Worm (Caenorhabditis elegans): Measurements from ENCODE around the gene dig-1.

Gene dig-1

DNA sequence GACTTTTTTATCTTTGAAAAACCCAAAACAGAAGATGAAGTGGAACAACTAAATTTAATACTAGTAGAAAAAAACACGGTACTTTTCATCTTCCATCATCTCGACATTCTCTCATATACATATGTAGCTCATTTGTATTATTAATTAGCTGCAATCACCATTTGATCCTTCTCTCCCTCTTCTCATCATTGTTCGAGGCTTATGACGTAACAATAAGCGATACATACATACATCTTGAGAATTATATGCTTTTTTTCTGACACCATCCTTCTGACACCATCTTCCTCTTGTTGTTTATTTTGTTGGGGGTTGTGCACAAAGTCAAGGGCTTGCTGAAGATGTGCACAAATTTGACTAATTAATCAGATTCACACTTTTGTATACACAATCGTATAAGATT is 91.2 kb downstream of the dig-1 start:
- TF ChIP-seq ceh-8 (GFP tag; optimal IDR thresholded peaks at IDR 0.05), result no peak
- TF ChIP-seq egl-27 (tag; optimal IDR thresholded peaks at IDR 0.05), result no peak
- no peak for TF ChIP-seq nhr-71 (tag; optimal IDR thresholded peaks at IDR 0.05)
- TF ChIP-seq ama-1 (optimal IDR thresholded peaks at IDR 0.05), result no peak
- no peak for TF ChIP-seq dpl-1 (GFP tag; optimal IDR thresholded peaks at IDR 0.05)
- no peak for TF ChIP-seq unc-130 (tag; optimal IDR thresholded peaks at IDR 0.05)
- no peak for TF ChIP-seq rnt-1 (tag; optimal IDR thresholded peaks at IDR 0.05)
- no peak for TF ChIP-seq nhr-85 (tag)
- no peak for TF ChIP-seq jun-1 (tag; optimal IDR thresholded peaks at IDR 0.05)
- TF ChIP-seq nhr-237 (tag; optimal IDR thresholded peaks at IDR 0.05), result no peak
- no peak for TF ChIP-seq C04F5.9 (tag; optimal IDR thresholded peaks at IDR 0.05)
- TF ChIP-seq fkh-8 (tag; optimal IDR thresholded peaks at IDR 0.05), result no peak
- no peak for TF ChIP-seq lin-14 (GFP tag; optimal IDR thresholded peaks at IDR 0.05)

ce11 chrIII:6839091-6839490 is 93.0 kb downstream of the dig-1 start:
- TF ChIP-seq mef-2 (tag; optimal IDR thresholded peaks at IDR 0.05) (no peak), unc-62 (GFP tag; optimal IDR thresholded peaks at IDR 0.05) (no peak), lin-39 (tag; optimal IDR thresholded peaks at IDR 0.05) (no peak), zag-1 (tag; optimal IDR thresholded peaks at IDR 0.05) (no peak), lin-15B (tag; optimal IDR thresholded peaks at IDR 0.05) (no peak), mep-1 (tag; optimal IDR thresholded peaks at IDR 0.05) (no peak), efl-3 (GFP tag; optimal IDR thresholded peaks at IDR 0.05) (no peak), fos-1 (tag; optimal IDR thresholded peaks at IDR 0.05) (no peak), C16A3.4 (tag; optimal IDR thresholded peaks at IDR 0.05) (no peak), xbp-1 (tag; optimal IDR thresholded peaks at IDR 0.05) (no peak), nhr-20 (tag; optimal IDR thresholded peaks at IDR 0.05) (no peak), ceh-90 (tag; optimal IDR thresholded peaks at IDR 0.05) (no peak), alr-1 (tag; optimal IDR thresholded peaks at IDR 0.05; ENCODE audit: borderline replicate concordance) (no peak)

Data from whole organism, L1 larva.